Worm (Caenorhabditis elegans): Measurements from ENCODE around the gene C24B9.3.

Gene C24B9.3

DNA sequence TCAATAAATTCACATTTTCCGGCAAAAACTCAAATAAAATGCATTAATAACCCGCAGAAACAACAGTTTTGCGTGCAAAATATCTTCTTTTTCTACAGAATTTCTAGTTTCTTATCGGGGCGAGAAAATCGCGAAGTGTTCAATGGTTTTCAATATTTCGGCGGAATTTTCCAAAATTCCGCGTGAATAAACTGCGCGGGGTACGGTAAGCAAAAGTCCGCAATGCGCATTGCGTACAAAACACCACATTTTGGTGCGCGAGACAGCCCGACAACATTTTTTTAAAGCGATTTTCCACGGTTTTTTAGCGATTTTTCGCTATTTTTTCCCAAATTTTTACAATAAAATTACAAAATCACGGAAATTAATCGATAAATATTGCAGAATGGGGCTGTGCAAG lies 17.0 kb downstream of the C24B9.3 start, which contains the start of gene Y45G12B.2:
Gene Y45G12B.2 (plus strand): TSS at position 383 of the 400 bp plus-strand sequence.
- TF ChIP-seq hlh-26 (GFP tag; conservative IDR thresholded peaks at IDR 0.05) (no peak), ekl-4 (GFP tag; IDR thresholded peaks at IDR 0.05) (no peak), F33H1.4 (GFP tag; IDR thresholded peaks at IDR 0.05) (peak; percentile 37), aptf-2 (GFP tag; conservative IDR thresholded peaks at IDR 0.05) (no peak), nhr-27 (tag; optimal IDR thresholded peaks at IDR 0.05) (no peak), dpl-1 (GFP tag; optimal IDR thresholded peaks at IDR 0.05) (peak; percentile 50), ceh-27 (GFP tag; optimal IDR thresholded peaks at IDR 0.05) (peak; percentile 3), tbp1 (GFP tag; optimal IDR thresholded peaks at IDR 0.05) (peak; percentile 41), egl-44 (GFP tag; IDR thresholded peaks at IDR 0.05) (no peak), pbrm-1 (GFP tag; IDR thresholded peaks at IDR 0.05) (peak; percentile 62; the same call in 1 of the 2 replicates), zfh-2 (GFP tag; conservative IDR thresholded peaks at IDR 0.05) (no peak), B0336.3 (GFP tag; IDR thresholded peaks at IDR 0.05) (peak; percentile 53; the same call in 1 of the 2 replicates), zim-3 (tag; optimal IDR thresholded peaks at IDR 0.05) (no peak), snpc-1.1 (tag; optimal IDR thresholded peaks at IDR 0.05; ENCODE audit: insufficient read depth) (no peak), ceh-91 (GFP tag; IDR thresholded peaks at IDR 0.05) (no peak), athp-1 (tag; optimal IDR thresholded peaks at IDR 0.05) (peak; percentile 6), T07F8.4 (tag; optimal IDR thresholded peaks at IDR 0.05) (no peak), B0261.1 (tag; optimal IDR thresholded peaks at IDR 0.05) (no peak), somi-1 (GFP tag; optimal IDR thresholded peaks at IDR 0.05) (no peak), snpc-3.4 (tag; optimal IDR thresholded peaks at IDR 0.05) (no peak), madf-10 (tag; optimal IDR thresholded peaks at IDR 0.05) (no peak), attf-3 (GFP tag; conservative IDR thresholded peaks at IDR 0.05) (0 out of 2 replicates have a peak, but pooled peaks have one; percentile 27), ztf-18 (tag; optimal IDR thresholded peaks at IDR 0.05) (peak; percentile 5), K12H6.12 (tag; optimal IDR thresholded peaks at IDR 0.05) (no peak), rcor-1 (GFP tag; IDR thresholded peaks at IDR 0.05) (no peak), B0035.1 (tag; optimal IDR thresholded peaks at IDR 0.05) (no peak), lir-1 (GFP tag; conservative IDR thresholded peaks at IDR 0.05) (no peak), tlf-1 (GFP tag; optimal IDR thresholded peaks at IDR 0.05) (no peak), hmg-1.2 (GFP tag; IDR thresholded peaks at IDR 0.05) (peak; percentile 46; the same call in 1 of the 2 replicates), mcd-1 (GFP tag; IDR thresholded peaks at IDR 0.05) (peak; percentile 75), ztf-22 (GFP tag; optimal IDR thresholded peaks at IDR 0.05) (no peak), nfya-1 (tag; optimal IDR thresholded peaks at IDR 0.05; ENCODE audit: borderline replicate concordance, insufficient read depth) (no peak), lag-1 (GFP tag; IDR thresholded peaks at IDR 0.05) (no peak), T26A5.8 (tag; optimal IDR thresholded peaks at IDR 0.05) (no peak), lin-26 (GFP tag; IDR thresholded peaks at IDR 0.05) (no peak), bed-1 (GFP tag; IDR thresholded peaks at IDR 0.05) (no peak), repo-1 (tag; optimal IDR thresholded peaks at IDR 0.05) (no peak), hrde-1 (tag; optimal IDR thresholded peaks at IDR 0.05; ENCODE audit: borderline replicate concordance) (no peak), C17E4.6 (GFP tag; IDR thresholded peaks at IDR 0.05) (peak; percentile 59; the same call in 1 of the 2 replicates), nhr-80 (tag; optimal IDR thresholded peaks at IDR 0.05) (peak; percentile 36), ceh-40 (GFP tag; IDR thresholded peaks at IDR 0.05) (no peak), ceh-79 (tag; optimal IDR thresholded peaks at IDR 0.05) (no peak), F55B11.4 (tag; optimal IDR thresholded peaks at IDR 0.05; ENCODE audit: borderline replicate concordance, insufficient read depth) (no peak), nhr-120 (GFP tag; IDR thresholded peaks at IDR 0.05) (no peak), F49E8.2 (tag; optimal IDR thresholded peaks at IDR 0.05; ENCODE audit: insufficient read depth) (no peak), lin-35 (GFP tag; optimal IDR thresholded peaks at IDR 0.05) (peak in 1 of 3 experiments; percentile 57), bed-2 (GFP tag; IDR thresholded peaks at IDR 0.05) (no peak), Y53G8AR.9 (GFP tag; conservative IDR thresholded peaks at IDR 0.05) (0 out of 2 replicates have a peak, but pooled peaks have one; percentile 32)

Data from whole organism, young adult.